Fruit fly (Drosophila melanogaster) whole organism, embryonic: ENCODE data around the gene CG43062.

Experiments used
- ATbp ChIP-seq: fragments of 200-800 bp; sonication (Bioruptor generic); optimal IDR thresholded peaks from 2 replicates; lab custom pipeline; 2017; ENCODE audit warnings: missing biosample characterization, mild to moderate bottlenecking, missing genetic modification characterization, missing genetic modification reagents
- Adf1 ChIP-seq: fragments of 200-800 bp; sonication (Bioruptor generic); IDR thresholded peaks from 2 replicates; pipeline ENCODE4 v1.3.6; 2022; ENCODE audit warnings: missing biosample characterization, missing genetic modification characterization
- Asciz ChIP-seq: fragments of 200-800 bp; sonication (Bioruptor generic); optimal IDR thresholded peaks from 2 replicates; lab custom pipeline; 2017; ENCODE audit warnings: missing biosample characterization, mild to moderate bottlenecking, missing genetic modification characterization, missing genetic modification reagents
- BEAF-32 ChIP-seq: fragments of 200-800 bp; sonication (Bioruptor generic); optimal IDR thresholded peaks from 3 replicates; lab custom pipeline; 2017; ENCODE audit warnings: missing biosample characterization, missing genetic modification characterization, mild to moderate bottlenecking, moderate library complexity, missing genetic modification reagents
- Bgb ChIP-seq: fragments of 200-800 bp; sonication (Bioruptor generic); IDR thresholded peaks from 2 replicates; pipeline ENCODE4 v1.3.6; 2022; ENCODE audit warnings: missing biosample characterization, missing genetic modification characterization; ENCODE audit not compliant: partially characterized antibody
- CG10321 ChIP-seq: fragments of 200-800 bp; sonication (Bioruptor generic); IDR thresholded peaks from 2 replicates; pipeline ENCODE4 v1.3.6; 2022; ENCODE audit warnings: missing biosample characterization, missing genetic modification characterization
- CG10431 ChIP-seq: fragments of 200-800 bp; sonication (Bioruptor generic); optimal IDR thresholded peaks from 3 replicates; lab custom pipeline; 2018; ENCODE audit warnings: missing biosample characterization, mild to moderate bottlenecking, missing genetic modification characterization
- CG12071 ChIP-seq: fragments of 200-800 bp; sonication (Bioruptor generic); optimal IDR thresholded peaks from 3 replicates; lab custom pipeline; 2018; ENCODE audit warnings: missing biosample characterization, mild to moderate bottlenecking, missing genetic modification characterization
- CG1603 ChIP-seq: fragments of 200-800 bp; sonication (Bioruptor generic); optimal IDR thresholded peaks from 2 replicates; lab custom pipeline; 2019; ENCODE audit warnings: missing biosample characterization, mild to moderate bottlenecking, missing genetic modification characterization, moderate library complexity
- CG2202 ChIP-seq: fragments of 200-800 bp; sonication (Bioruptor generic); optimal IDR thresholded peaks from 2 replicates; lab custom pipeline; 2018; ENCODE audit warnings: missing biosample characterization, mild to moderate bottlenecking, missing genetic modification characterization
- CG31441 ChIP-seq: fragments of 200-800 bp; sonication (Bioruptor generic); IDR thresholded peaks from 2 replicates; pipeline ENCODE4 v1.3.6; 2022; ENCODE audit warnings: missing biosample characterization, missing genetic modification characterization
- CG3163 ChIP-seq: fragments of 200-800 bp; sonication (Bioruptor generic); optimal IDR thresholded peaks from 3 replicates; lab custom pipeline; 2016; ENCODE audit warnings: missing biosample characterization, missing genetic modification characterization
- CG3281 ChIP-seq: fragments of 200-800 bp; sonication (Bioruptor generic); optimal IDR thresholded peaks from 3 replicates; lab custom pipeline; 2017; ENCODE audit warnings: missing biosample characterization, mild to moderate bottlenecking, missing genetic modification characterization
- CG4360 ChIP-seq: fragments of 200-800 bp; sonication (Bioruptor generic); IDR thresholded peaks from 2 replicates; pipeline ENCODE4 v1.3.6; 2022; ENCODE audit warnings: missing biosample characterization, missing genetic modification characterization
- CG6254 ChIP-seq: fragments of 200-800 bp; sonication (Bioruptor generic); optimal IDR thresholded peaks from 3 replicates; lab custom pipeline; 2017; ENCODE audit warnings: mild to moderate bottlenecking, missing biosample characterization, missing genetic modification reagents, missing genetic modification characterization
- CG6272 ChIP-seq: fragments of 200-800 bp; sonication (Bioruptor generic); IDR thresholded peaks from 2 replicates; pipeline ENCODE4 v1.3.6; 2022; ENCODE audit warnings: missing biosample characterization, missing genetic modification characterization
- CG6654 ChIP-seq: fragments of 200-800 bp; sonication (Bioruptor generic); optimal IDR thresholded peaks from 2 replicates; lab custom pipeline; 2017; ENCODE audit warnings: missing biosample characterization, mild to moderate bottlenecking, missing genetic modification characterization
- CG7839 ChIP-seq: fragments of 200-800 bp; sonication (Bioruptor generic); optimal IDR thresholded peaks from 3 replicates; lab custom pipeline; 2018; ENCODE audit warnings: missing biosample characterization, mild to moderate bottlenecking, missing genetic modification characterization, moderate library complexity
- Dll ChIP-seq: fragments of 200-800 bp; sonication (Bioruptor generic); IDR thresholded peaks from 4 replicates; pipeline ENCODE4 v1.3.6; 2022; ENCODE audit warnings: missing biosample characterization, missing genetic modification characterization; ENCODE audit not compliant: partially characterized antibody
- Drgx ChIP-seq: fragments of 200-800 bp; sonication (Bioruptor generic); IDR thresholded peaks from 2 replicates; pipeline ENCODE4 v1.3.6; 2022; ENCODE audit warnings: missing biosample characterization, missing genetic modification characterization
- GATAe ChIP-seq: fragments of 200-800 bp; sonication (Bioruptor generic); conservative IDR thresholded peaks from 2 replicates; pipeline ENCODE4 v1.3.6; 2022; ENCODE audit warnings: missing biosample characterization, missing genetic modification characterization
- Pdp1 ChIP-seq, 2 experiments: fragments of 200-800 bp; sonication (Bioruptor generic); optimal IDR thresholded peaks; 3 replicates each; lab custom pipeline; 2016; ENCODE audit warnings: missing biosample characterization in 2 of 2, missing genetic modification characterization in 2 of 2, mild to moderate bottlenecking in 1 of 2, moderate library complexity in 1 of 2
- Vsx1 ChIP-seq: fragments of 200-800 bp; sonication (Bioruptor generic); optimal IDR thresholded peaks from 2 replicates; lab custom pipeline; 2017; ENCODE audit warnings: missing biosample characterization, mild to moderate bottlenecking, missing genetic modification characterization, missing genetic modification reagents
- abd-A ChIP-seq: fragments of 200-800 bp; sonication (Bioruptor generic); optimal IDR thresholded peaks from 3 replicates; lab custom pipeline; 2019; ENCODE audit warnings: missing biosample characterization, mild to moderate bottlenecking, missing genetic modification characterization, moderate library complexity
- amos ChIP-seq: fragments of 200-800 bp; sonication (Bioruptor generic); IDR thresholded peaks from 2 replicates; pipeline ENCODE4 v1.3.6; 2022; ENCODE audit warnings: missing biosample characterization, missing genetic modification characterization; ENCODE audit not compliant: partially characterized antibody
- ato ChIP-seq: fragments of 200-800 bp; sonication (Bioruptor generic); IDR thresholded peaks from 2 replicates; pipeline ENCODE4 v1.3.6; 2022; ENCODE audit warnings: missing biosample characterization, missing genetic modification characterization; ENCODE audit not compliant: partially characterized antibody
- btn ChIP-seq: fragments of 200-800 bp; sonication (Bioruptor generic); optimal IDR thresholded peaks from 2 replicates; lab custom pipeline; 2016; ENCODE audit warnings: missing biosample characterization, missing genetic modification characterization
- chif ChIP-seq, 2 experiments: fragments of 200-800 bp; sonication (Bioruptor generic); optimal IDR thresholded peaks; 3 replicates each; lab custom pipeline; 2016; ENCODE audit warnings: missing biosample characterization in 2 of 2, missing genetic modification characterization in 2 of 2
- chm ChIP-seq: fragments of 200-800 bp; sonication (Bioruptor generic); IDR thresholded peaks from 2 replicates; pipeline ENCODE4 v1.3.6; 2022; ENCODE audit warnings: missing biosample characterization, missing genetic modification characterization
- dmrt99B ChIP-seq: fragments of 200-800 bp; sonication (Bioruptor generic); optimal IDR thresholded peaks from 2 replicates; lab custom pipeline; 2018; ENCODE audit warnings: missing biosample characterization, mild to moderate bottlenecking, missing genetic modification characterization, moderate library complexity
- fru ChIP-seq: fragments of >200 bp; optimal IDR thresholded peaks from 2 replicates; lab custom pipeline; 2017
- gcm ChIP-seq: fragments of 200-800 bp; sonication (Bioruptor generic); optimal IDR thresholded peaks from 2 replicates; lab custom pipeline; 2019; ENCODE audit warnings: missing biosample characterization, mild to moderate bottlenecking, missing genetic modification characterization, moderate library complexity
- h ChIP-seq: fragments of >200 bp; optimal IDR thresholded peaks from 2 replicates; lab custom pipeline; 2017
- inv ChIP-seq: fragments of 200-800 bp; sonication (Bioruptor generic); IDR thresholded peaks from 2 replicates; pipeline ENCODE4 v1.3.6; 2022; ENCODE audit warnings: missing biosample characterization, missing genetic modification characterization; ENCODE audit not compliant: partially characterized antibody
- jumu ChIP-seq: fragments of 200-800 bp; sonication (Bioruptor generic); optimal IDR thresholded peaks from 3 replicates; lab custom pipeline; 2016; ENCODE audit warnings: missing biosample characterization, missing genetic modification characterization
- ken ChIP-seq: fragments of 200-800 bp; sonication (Bioruptor generic); IDR thresholded peaks from 3 replicates; pipeline ENCODE4 v1.3.6; 2022; ENCODE audit warnings: missing biosample characterization, missing genetic modification characterization
- onecut ChIP-seq: fragments of 200-800 bp; sonication (Bioruptor generic); IDR thresholded peaks from 2 replicates; pipeline ENCODE4 v1.3.6; 2022; ENCODE audit warnings: missing biosample characterization, missing genetic modification characterization
- p53 ChIP-seq: fragments of 200-800 bp; sonication (Bioruptor generic); optimal IDR thresholded peaks from 2 replicates; lab custom pipeline; 2016; ENCODE audit warnings: missing biosample characterization, missing genetic modification characterization
- pan ChIP-seq, 4 experiments: fragments of >200 bp in 3 of 4; fragments of 200-800 bp in 1 of 4; sonication (Bioruptor generic) in 1 of 4; optimal IDR thresholded peaks in 3 of 4; IDR thresholded peaks in 1 of 4; 2 replicates each; pipeline versions ENCODE4 v1.3.6 to Lab custom; 2017 to 2022; ENCODE audit warnings: missing biosample characterization in 2 of 4, missing genetic modification characterization in 2 of 4, mixed read lengths in 1 of 4
- phol ChIP-seq: fragments of 200-800 bp; sonication (Bioruptor generic); optimal IDR thresholded peaks from 3 replicates; lab custom pipeline; 2018; ENCODE audit warnings: missing biosample characterization, mild to moderate bottlenecking, missing genetic modification characterization, moderate library complexity
- prd ChIP-seq, 3 experiments: fragments of >200 bp in 2 of 3; fragments of 200-800 bp in 1 of 3; sonication (Bioruptor generic) in 1 of 3; optimal IDR thresholded peaks in 2 of 3; IDR thresholded peaks in 1 of 3; 2 replicates in 2 of 3; 3 replicates in 1 of 3; pipeline versions ENCODE4 v1.3.6 to Lab custom; 2017 to 2022; ENCODE audit warnings: missing biosample characterization in 1 of 3, missing genetic modification characterization in 1 of 3
- psq ChIP-seq: fragments of 200-800 bp; sonication (Bioruptor generic); optimal IDR thresholded peaks from 2 replicates; lab custom pipeline; 2017; ENCODE audit warnings: missing biosample characterization, missing genetic modification characterization
- sim ChIP-seq: fragments of 200-800 bp; sonication (Bioruptor generic); IDR thresholded peaks from 2 replicates; pipeline ENCODE4 v1.3.6; 2022; ENCODE audit warnings: missing biosample characterization, missing genetic modification characterization
- tup ChIP-seq: fragments of 200-800 bp; sonication (Bioruptor generic); optimal IDR thresholded peaks from 2 replicates; lab custom pipeline; 2016; ENCODE audit warnings: missing biosample characterization, mild to moderate bottlenecking, missing genetic modification characterization, moderate library complexity
- usp ChIP-seq: fragments of >200 bp; optimal IDR thresholded peaks from 2 replicates; lab custom pipeline; 2017; ENCODE audit warnings: missing biosample characterization, missing genetic modification characterization
- vvl ChIP-seq: fragments of 200-800 bp; sonication (Bioruptor generic); IDR thresholded peaks from 2 replicates; pipeline ENCODE4 v1.3.6; 2022; ENCODE audit warnings: missing biosample characterization, missing genetic modification characterization
- z ChIP-seq: fragments of 200-800 bp; sonication (Bioruptor generic); IDR thresholded peaks from 3 replicates; pipeline ENCODE4 v1.3.6; 2022; ENCODE audit warnings: missing biosample characterization, missing genetic modification characterization
- zen ChIP-seq: fragments of 200-800 bp; sonication (Bioruptor generic); optimal IDR thresholded peaks from 3 replicates; lab custom pipeline; 2018; ENCODE audit warnings: missing biosample characterization, mild to moderate bottlenecking, missing genetic modification characterization, moderate library complexity
- zen2 ChIP-seq: fragments of 200-800 bp; sonication (Bioruptor generic); IDR thresholded peaks from 3 replicates; pipeline ENCODE4 v1.3.6; 2022; ENCODE audit warnings: missing biosample characterization, missing genetic modification characterization; ENCODE audit not compliant: partially characterized antibody

The CG43062 gene

DNA sequence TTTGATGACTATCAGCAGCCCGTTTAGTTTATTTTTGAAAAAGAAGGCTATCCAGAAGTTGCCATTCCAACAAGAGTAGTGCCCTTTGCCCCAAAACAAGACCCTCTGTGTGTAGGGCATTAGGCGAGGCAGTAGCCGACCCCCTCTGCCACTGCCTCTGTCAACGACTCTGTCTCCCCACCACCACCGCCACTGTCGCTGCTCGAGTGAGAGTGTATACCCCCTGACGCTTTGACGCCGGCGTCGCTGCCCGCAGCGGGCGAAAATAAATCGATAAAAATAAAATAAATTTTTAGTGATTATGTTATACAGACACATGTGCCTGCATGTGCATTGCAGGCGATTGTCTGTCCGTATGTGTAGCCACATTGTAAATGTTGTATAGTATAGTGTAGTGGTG is 26.9 kb downstream of the CG43062 start (continued):
- peak; percentile 10 for TF ChIP-seq CG7839
- peak; percentile 47 for TF ChIP-seq CG6254 (GFP tag; lab: Kevin White, UChicago)
- TF ChIP-seq CG12071 (GFP tag; lab: Kevin White, UChicago): peak; percentile 4
- TF ChIP-seq Adf1 (GFP tag; lab: Robert Waterston, UW): peak; percentile 92
- TF ChIP-seq sim (GFP tag; lab: Robert Waterston, UW): no peak
- peak in 1 of 2 experiments; percentile 23 for TF ChIP-seq Pdp1 (GFP tag; optimal IDR thresholded peaks at IDR 0.05; lab: Kevin White, UChicago)
- TF ChIP-seq CG6654 (GFP tag; lab: Kevin White, UChicago): no peak
- TF ChIP-seq usp (GFP tag; lab: Kevin White, UChicago): no peak
- no peak for TF ChIP-seq BEAF-32
- no peak for TF ChIP-seq zen (tag; lab: Kevin White, UChicago)
- TF ChIP-seq CG6272 (GFP tag; lab: Robert Waterston, UW): no peak
- TF ChIP-seq CG4360 (GFP tag; lab: Robert Waterston, UW): no peak
- 0 out of 3 replicates have a peak, but pooled peaks have one; percentile 41 for TF ChIP-seq ken (GFP tag; lab: Robert Waterston, UW)
- TF ChIP-seq Asciz (GFP tag; lab: Kevin White, UChicago): no peak
- peak; percentile 15; the same call in 1 of the 2 replicates for TF ChIP-seq vvl
- peak; percentile 55 for TF ChIP-seq chm (GFP tag; lab: Robert Waterston, UW)
- peak; percentile 0 for TF ChIP-seq jumu
- TF ChIP-seq psq: no peak
- no peak for TF ChIP-seq ato (GFP tag; lab: Robert Waterston, UW)
- TF ChIP-seq p53 (GFP tag; lab: Kevin White, UChicago): no peak
- TF ChIP-seq abd-A (tag; lab: Kevin White, UChicago): peak; percentile 68
- TF ChIP-seq pan (optimal IDR thresholded peaks at IDR 0.05; lab: Kevin White, UChicago): no peak
- peak in 1 of 2 experiments; percentile 5 for TF ChIP-seq pan (GFP tag; optimal IDR thresholded peaks at IDR 0.05 in 1 of 2, IDR thresholded peaks at IDR 0.05 in 1 of 2)
- TF ChIP-seq z (GFP tag; lab: Robert Waterston, UW): no peak
- no peak for TF ChIP-seq CG3281 (GFP tag; lab: Kevin White, UChicago)
- TF ChIP-seq inv (GFP tag; lab: Robert Waterston, UW): 0 out of 2 replicates have a peak, but pooled peaks have one; percentile 11
- TF ChIP-seq Dll (GFP tag; lab: Robert Waterston, UW): 0 out of 4 replicates have a peak, but pooled peaks have one; percentile 43
- no peak for TF ChIP-seq prd (optimal IDR thresholded peaks at IDR 0.05; lab: Kevin White, UChicago)
- TF ChIP-seq prd (GFP tag; IDR thresholded peaks at IDR 0.05; lab: Robert Waterston, UW): no peak
- no peak for TF ChIP-seq CG10321 (GFP tag; lab: Robert Waterston, UW)
- no peak for TF ChIP-seq GATAe (GFP tag; lab: Robert Waterston, UW)
- peak; percentile 15 for TF ChIP-seq gcm (GFP tag; lab: Kevin White, UChicago)
- TF ChIP-seq CG3163 (GFP tag; lab: Kevin White, UChicago): no peak
- TF ChIP-seq amos (GFP tag; lab: Robert Waterston, UW): no peak
- TF ChIP-seq dmrt99B (tag; lab: Kevin White, UChicago): no peak
- TF ChIP-seq phol: no peak
- TF ChIP-seq CG2202 (tag; lab: Kevin White, UChicago): no peak
- peak; percentile 19; the same call in 1 of the 2 replicates for TF ChIP-seq Drgx (GFP tag; lab: Robert Waterston, UW)
- no peak for TF ChIP-seq ATbp (GFP tag; lab: Kevin White, UChicago)
- no peak for TF ChIP-seq fru (lab: Kevin White, UChicago)
- TF ChIP-seq CG10431 (GFP tag; lab: Kevin White, UChicago): no peak
- TF ChIP-seq btn (GFP tag; lab: Kevin White, UChicago): peak; percentile 4
- TF ChIP-seq h: no peak
- peak; percentile 97 for TF ChIP-seq onecut (GFP tag; lab: Robert Waterston, UW)
- TF ChIP-seq tup (GFP tag; lab: Kevin White, UChicago): no peak
- peak; percentile 11 for TF ChIP-seq CG1603 (tag; lab: Kevin White, UChicago)
- no peak for TF ChIP-seq chif (GFP tag; optimal IDR thresholded peaks at IDR 0.05; lab: Kevin White, UChicago)
- TF ChIP-seq Bgb (GFP tag; lab: Robert Waterston, UW): no peak
- no peak for TF ChIP-seq Vsx1 (GFP tag; lab: Kevin White, UChicago)
- no peak for TF ChIP-seq zen2 (GFP tag; lab: Robert Waterston, UW)
- TF ChIP-seq CG31441 (GFP tag; lab: Robert Waterston, UW): no peak
